Worm (Caenorhabditis elegans): ENCODE results near the gene cest-26.

Gene cest-26

ce11 chrX:4435396-4435795 is 2.1 kb downstream of the cest-26 start:
- TF ChIP-seq unc-62 (GFP tag; optimal IDR thresholded peaks at IDR 0.05 in 1 of 2), result peak in 1 of 2 experiments; percentile 80
- no peak for TF ChIP-seq unc-62 (tag; optimal IDR thresholded peaks at IDR 0.05)
- 0 out of 4 replicates have a peak, but pooled peaks of 1 of the 2 experiments have one; percentile 55 for TF ChIP-seq madf-5 (GFP tag; IDR thresholded peaks at IDR 0.05)
- TF ChIP-seq Y5F2A.4 (GFP tag; optimal IDR thresholded peaks at IDR 0.05), result no peak

ce11 chrX:4434577-4434976 is 2.9 kb downstream of the cest-26 start:
- peak; percentile 28 for TF ChIP-seq fkh-10 (GFP tag; optimal IDR thresholded peaks at IDR 0.05)
- no peak for TF ChIP-seq Y75B8A.6 (GFP tag; IDR thresholded peaks at IDR 0.05)
- TF ChIP-seq ceh-20 (GFP tag; IDR thresholded peaks at IDR 0.05), result no peak
- TF ChIP-seq dpl-1 (GFP tag; optimal IDR thresholded peaks at IDR 0.05), result no peak
- TF ChIP-seq D1046.2 (GFP tag; IDR thresholded peaks at IDR 0.05), result no peak
- TF ChIP-seq lsy-2 (tag; optimal IDR thresholded peaks at IDR 0.05), result peak in 1 of 2 experiments; percentile 3
- peak in 1 of 2 experiments; percentile 84 for TF ChIP-seq unc-62 (GFP tag; optimal IDR thresholded peaks at IDR 0.05 in 1 of 2)
- TF ChIP-seq unc-62 (tag; optimal IDR thresholded peaks at IDR 0.05), result no peak
- TF ChIP-seq zfp-3 (GFP tag; conservative IDR thresholded peaks at IDR 0.05), result no peak
- TF ChIP-seq nhr-102 (tag; optimal IDR thresholded peaks at IDR 0.05), result no peak
- no peak for TF ChIP-seq hlh-11 (tag; optimal IDR thresholded peaks at IDR 0.05)
- no peak for TF ChIP-seq nhr-10 (tag; optimal IDR thresholded peaks at IDR 0.05)
- TF ChIP-seq mdl-1 (tag; optimal IDR thresholded peaks at IDR 0.05), result no peak
- no peak for TF ChIP-seq madf-9 (GFP tag; conservative IDR thresholded peaks at IDR 0.05)
- TF ChIP-seq jun-1 (tag; optimal IDR thresholded peaks at IDR 0.05), result no peak
- TF ChIP-seq R02D3.7 (tag; optimal IDR thresholded peaks at IDR 0.05), result no peak
- no peak for TF ChIP-seq dmd-8 (GFP tag; IDR thresholded peaks at IDR 0.05)
- TF ChIP-seq zip-2 (tag; optimal IDR thresholded peaks at IDR 0.05), result no peak
- TF ChIP-seq F26F4.8 (GFP tag; conservative IDR thresholded peaks at IDR 0.05), result no peak
- TF ChIP-seq saeg-2 (GFP tag; IDR thresholded peaks at IDR 0.05), result no peak
- TF ChIP-seq pqm-1 (tag; optimal IDR thresholded peaks at IDR 0.05), result no peak
- no peak for TF ChIP-seq unc-39 (tag; optimal IDR thresholded peaks at IDR 0.05)

ce11 chrX:4429364-4429763 is 8.1 kb downstream of the cest-26 start:
- TF ChIP-seq dmd-6 (GFP tag; IDR thresholded peaks at IDR 0.05) (no peak), lin-13 (GFP tag; optimal IDR thresholded peaks at IDR 0.05) (no peak), nhr-237 (tag; optimal IDR thresholded peaks at IDR 0.05) (no peak), unc-62 (GFP tag; optimal IDR thresholded peaks at IDR 0.05 in 1 of 2) (peak in 1 of 2 experiments; percentile 82), unc-62 (tag; optimal IDR thresholded peaks at IDR 0.05) (no peak), unc-130 (GFP tag; optimal IDR thresholded peaks at IDR 0.05) (no peak), F49E8.2 (tag; optimal IDR thresholded peaks at IDR 0.05; ENCODE audit: borderline replicate concordance) (no peak), mdl-1 (tag; optimal IDR thresholded peaks at IDR 0.05) (no peak)

ce11 chrX:4427387-4427786 is 10.1 kb downstream of the cest-26 start:
- TF ChIP-seq unc-62 (GFP tag; optimal IDR thresholded peaks at IDR 0.05 in 1 of 2), result peak in 1 of 2 experiments; percentile 96
- TF ChIP-seq unc-62 (tag; optimal IDR thresholded peaks at IDR 0.05), result no peak
- TF ChIP-seq zag-1 (tag; optimal IDR thresholded peaks at IDR 0.05), result no peak
- TF ChIP-seq cey-2 (tag; optimal IDR thresholded peaks at IDR 0.05; ENCODE audit: borderline replicate concordance, insufficient read depth), result no peak

ce11 chrX:4426496-4426895 is 11.0 kb downstream of the cest-26 start:
- TF ChIP-seq vab-7 (GFP tag; IDR thresholded peaks at IDR 0.05), result no peak
- no peak for TF ChIP-seq ztf-7 (tag; optimal IDR thresholded peaks at IDR 0.05)
- TF ChIP-seq fkh-10 (GFP tag; optimal IDR thresholded peaks at IDR 0.05), result peak; percentile 64

All from whole organism, L4 larva.